Fruit fly (Drosophila melanogaster): ENCODE measurements around the gene glo.

The glo gene

DNA sequence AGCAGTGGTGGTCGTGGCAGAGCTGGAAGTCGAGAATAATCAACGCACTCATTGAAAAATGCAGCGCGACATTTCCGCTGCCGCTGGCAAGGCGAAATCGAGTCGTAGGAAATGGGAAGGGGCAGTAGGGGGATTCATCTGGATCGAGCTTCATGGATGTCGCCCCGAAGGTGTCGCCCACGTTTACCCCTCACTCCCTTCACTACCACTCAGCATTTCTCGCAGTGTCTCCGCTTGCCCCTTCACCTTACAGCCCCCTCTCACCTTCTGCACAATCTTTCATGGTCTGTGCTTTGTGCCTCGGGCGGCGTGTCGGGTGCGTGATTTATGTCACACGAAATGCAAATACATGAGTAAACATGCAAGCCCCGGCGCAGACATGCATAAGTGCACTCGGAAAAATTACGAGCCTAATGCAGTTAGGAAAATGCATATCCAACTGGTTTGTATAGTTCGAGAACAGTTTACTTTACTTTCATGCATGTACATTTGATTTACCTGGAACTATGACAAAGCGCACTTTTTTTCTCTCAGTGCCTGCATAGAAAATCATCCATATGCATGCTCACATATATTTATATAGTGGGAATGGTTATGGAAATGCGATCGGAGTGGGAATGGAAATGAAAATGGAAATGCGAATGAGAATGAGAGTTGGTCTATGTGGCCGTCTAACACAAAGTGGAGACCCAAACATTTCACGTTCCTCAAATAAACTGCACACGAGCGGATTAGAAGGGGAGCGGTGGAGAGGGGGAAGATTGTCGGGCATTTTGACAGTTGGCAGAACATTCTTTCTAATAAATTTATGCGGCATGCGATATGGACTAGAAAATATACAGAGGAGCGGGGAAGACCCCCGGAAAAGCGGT, 30.4 kb upstream of the glo start:
- peak; percentile 91 for TF ChIP-seq CG12605 (GFP tag; IDR thresholded peaks at IDR 0.05)
- TF ChIP-seq CG17806 (tag; optimal IDR thresholded peaks at IDR 0.05) = peak; percentile 85
- peak; percentile 84 for TF ChIP-seq CG8159 (tag; optimal IDR thresholded peaks at IDR 0.05)
- TF ChIP-seq gl (tag; optimal IDR thresholded peaks at IDR 0.05) = peak; percentile 64
- peak; percentile 40 for TF ChIP-seq Snoo (tag; optimal IDR thresholded peaks at IDR 0.05)
- TF ChIP-seq D1 (tag; optimal IDR thresholded peaks at IDR 0.05) = peak; percentile 28
- TF ChIP-seq Ets98B (GFP tag; IDR thresholded peaks at IDR 0.05) = peak; percentile 94
- TF ChIP-seq rn (GFP tag; IDR thresholded peaks at IDR 0.05) = peak; percentile 71
- TF ChIP-seq CG4496 (GFP tag; IDR thresholded peaks at IDR 0.05) = peak; percentile 94
- peak; percentile 77 for TF ChIP-seq CG34367 (tag; optimal IDR thresholded peaks at IDR 0.05)
- peak; percentile 47 for TF ChIP-seq CG13204 (GFP tag; optimal IDR thresholded peaks at IDR 0.05)
- TF ChIP-seq Pif1A (GFP tag; optimal IDR thresholded peaks at IDR 0.05) = peak; percentile 92
- peak; percentile 92 for TF ChIP-seq CG14655 (GFP tag; optimal IDR thresholded peaks at IDR 0.05)
- peak; percentile 88 for TF ChIP-seq Pif1B (GFP tag; optimal IDR thresholded peaks at IDR 0.05)
- peak; percentile 83 for TF ChIP-seq CG9948 (tag; optimal IDR thresholded peaks at IDR 0.05)
- peak; percentile 91 for TF ChIP-seq CG8301 (tag; optimal IDR thresholded peaks at IDR 0.05)
- TF ChIP-seq CG32121 (GFP tag; IDR thresholded peaks at IDR 0.05) = peak; percentile 92
- TF ChIP-seq fd96Ca (GFP tag; IDR thresholded peaks at IDR 0.05) = peak; percentile 96
- peak; percentile 1 for TF ChIP-seq EcR (GFP tag; optimal IDR thresholded peaks at IDR 0.05)
- TF ChIP-seq CG15710 (tag; optimal IDR thresholded peaks at IDR 0.05) = peak; percentile 80
- TF ChIP-seq CG10348 (GFP tag; IDR thresholded peaks at IDR 0.05) = peak; percentile 74

DNA sequence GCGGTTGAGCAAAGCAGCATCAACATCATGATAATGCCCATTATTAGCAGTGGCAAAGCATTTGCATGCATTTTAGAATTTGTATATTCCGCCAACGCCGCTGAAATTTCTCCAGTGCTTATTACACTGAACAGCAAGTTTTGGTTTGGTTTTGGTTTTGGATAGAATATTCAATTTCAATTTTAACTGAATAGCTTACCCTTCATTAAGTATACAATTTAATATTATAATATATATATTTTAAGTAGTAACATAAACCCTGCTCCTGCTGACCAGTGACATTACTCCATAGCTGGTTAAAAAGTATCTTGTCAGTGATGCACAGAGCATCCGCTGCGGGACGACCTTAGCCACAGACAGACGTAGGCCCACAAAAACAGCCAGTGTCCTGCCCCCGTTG, 28.2 kb upstream of the glo start:
- TF ChIP-seq Ets98B (GFP tag; IDR thresholded peaks at IDR 0.05) (peak; percentile 52), gl (tag; optimal IDR thresholded peaks at IDR 0.05) (no peak), CG32121 (GFP tag; IDR thresholded peaks at IDR 0.05) (no peak), CG17806 (tag; optimal IDR thresholded peaks at IDR 0.05) (peak; percentile 33), CG12605 (GFP tag; IDR thresholded peaks at IDR 0.05) (peak; percentile 55; the same call in 1 of the 2 replicates), CG9948 (tag; optimal IDR thresholded peaks at IDR 0.05) (peak; percentile 18), fd96Ca (GFP tag; IDR thresholded peaks at IDR 0.05) (0 out of 3 replicates have a peak, but pooled peaks have one; percentile 12), Pif1A (GFP tag; optimal IDR thresholded peaks at IDR 0.05) (no peak), CG10348 (GFP tag; IDR thresholded peaks at IDR 0.05) (no peak), CG14655 (GFP tag; optimal IDR thresholded peaks at IDR 0.05) (peak; percentile 43), Snoo (tag; optimal IDR thresholded peaks at IDR 0.05) (no peak), CG34367 (tag; optimal IDR thresholded peaks at IDR 0.05) (no peak), CG8159 (tag; optimal IDR thresholded peaks at IDR 0.05) (peak; percentile 46), CG15710 (tag; optimal IDR thresholded peaks at IDR 0.05) (peak; percentile 33), D1 (tag; optimal IDR thresholded peaks at IDR 0.05) (no peak), CG8301 (tag; optimal IDR thresholded peaks at IDR 0.05) (peak; percentile 33), CG13204 (GFP tag; optimal IDR thresholded peaks at IDR 0.05) (no peak), rn (GFP tag; IDR thresholded peaks at IDR 0.05) (no peak), CG4496 (GFP tag; IDR thresholded peaks at IDR 0.05) (peak; percentile 46; the same call in 1 of the 3 replicates), Pif1B (GFP tag; optimal IDR thresholded peaks at IDR 0.05) (no peak), EcR (GFP tag; optimal IDR thresholded peaks at IDR 0.05) (no peak)

DNA sequence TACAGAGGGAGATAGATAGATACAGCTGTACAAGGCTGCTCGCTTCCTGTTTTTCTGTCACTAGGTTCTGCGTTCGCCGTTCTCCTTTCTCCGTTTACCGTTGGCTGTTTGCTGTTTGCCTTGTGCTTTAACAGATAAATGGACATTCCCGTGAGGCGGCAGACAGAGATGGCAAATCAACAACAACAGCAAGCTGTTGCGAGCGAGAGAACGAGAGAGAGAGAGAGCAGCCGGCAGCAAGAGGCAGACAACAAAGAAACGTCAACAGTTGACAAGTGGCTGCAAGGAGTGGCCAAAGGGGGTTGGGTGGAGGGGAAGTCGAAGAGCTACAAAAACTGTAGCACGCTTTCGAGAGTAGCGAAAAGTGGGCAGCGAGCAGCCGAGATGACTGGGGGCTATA, 14.2 kb upstream of the glo start:
- TF ChIP-seq CG8301 (tag; optimal IDR thresholded peaks at IDR 0.05) (no peak), gl (tag; optimal IDR thresholded peaks at IDR 0.05) (no peak), rn (GFP tag; IDR thresholded peaks at IDR 0.05) (no peak), CG9948 (tag; optimal IDR thresholded peaks at IDR 0.05) (no peak), CG12605 (GFP tag; IDR thresholded peaks at IDR 0.05) (no peak), CG10348 (GFP tag; IDR thresholded peaks at IDR 0.05) (no peak), EcR (GFP tag; optimal IDR thresholded peaks at IDR 0.05) (peak; percentile 4), Ets98B (GFP tag; IDR thresholded peaks at IDR 0.05) (no peak), Pif1B (GFP tag; optimal IDR thresholded peaks at IDR 0.05) (no peak), CG34367 (tag; optimal IDR thresholded peaks at IDR 0.05) (no peak), CG4496 (GFP tag; IDR thresholded peaks at IDR 0.05) (peak; percentile 63; the same call in 2 of the 3 replicates), CG32121 (GFP tag; IDR thresholded peaks at IDR 0.05) (no peak), fd96Ca (GFP tag; IDR thresholded peaks at IDR 0.05) (no peak), CG13204 (GFP tag; optimal IDR thresholded peaks at IDR 0.05) (peak; percentile 5), CG8159 (tag; optimal IDR thresholded peaks at IDR 0.05) (no peak)

DNA sequence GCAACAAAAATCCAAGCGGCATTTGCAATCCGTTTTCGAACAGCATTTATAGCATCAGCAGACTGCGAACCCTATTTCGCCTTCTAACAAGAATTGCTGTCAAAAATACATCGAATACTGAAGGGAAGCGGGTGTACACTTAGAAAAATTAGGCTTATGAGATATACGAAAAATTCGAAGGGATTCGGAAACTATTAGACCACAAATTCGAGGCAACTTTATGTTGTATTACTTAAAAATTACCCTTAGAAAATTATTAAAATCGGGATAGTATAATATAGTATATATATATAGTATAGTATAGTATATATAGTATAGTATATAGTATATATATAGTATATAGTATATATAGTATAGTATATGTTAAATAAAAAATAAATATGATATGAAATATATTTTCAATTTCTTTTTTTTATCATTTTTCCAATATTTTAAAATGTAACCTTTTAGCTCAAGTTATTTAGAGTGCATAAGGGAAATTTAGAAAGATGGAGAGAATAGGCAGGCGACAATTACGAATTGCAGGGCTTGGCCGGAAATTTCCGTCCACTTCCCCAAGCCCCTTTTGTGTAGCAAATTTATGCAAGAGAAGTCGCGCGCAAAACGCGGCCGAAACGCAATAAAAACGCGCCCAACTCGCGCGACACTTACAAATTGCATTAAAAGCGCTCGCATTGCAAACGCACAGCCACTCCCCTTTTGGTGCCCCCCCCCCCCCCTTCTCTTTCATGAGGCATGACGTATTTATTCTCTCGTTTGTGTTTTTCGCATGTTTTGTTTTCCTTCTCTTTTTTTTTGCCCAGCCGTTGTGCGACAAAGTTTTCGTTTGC, 11.8 kb upstream of the glo start:
- TF ChIP-seq CG10348 (GFP tag; IDR thresholded peaks at IDR 0.05) = no peak
- TF ChIP-seq CG32121 (GFP tag; IDR thresholded peaks at IDR 0.05) = peak; percentile 37; the same call in 1 of the 2 replicates
- TF ChIP-seq CG9948 (tag; optimal IDR thresholded peaks at IDR 0.05) = no peak
- TF ChIP-seq Snoo (tag; optimal IDR thresholded peaks at IDR 0.05) = no peak
- TF ChIP-seq gl (tag; optimal IDR thresholded peaks at IDR 0.05) = no peak
- no peak for TF ChIP-seq EcR (GFP tag; optimal IDR thresholded peaks at IDR 0.05)
- TF ChIP-seq rn (GFP tag; IDR thresholded peaks at IDR 0.05) = no peak
- no peak for TF ChIP-seq CG13204 (GFP tag; optimal IDR thresholded peaks at IDR 0.05)
- no peak for TF ChIP-seq D1 (tag; optimal IDR thresholded peaks at IDR 0.05)
- no peak for TF ChIP-seq fd96Ca (GFP tag; IDR thresholded peaks at IDR 0.05)
- no peak for TF ChIP-seq CG17806 (tag; optimal IDR thresholded peaks at IDR 0.05)
- TF ChIP-seq CG14655 (GFP tag; optimal IDR thresholded peaks at IDR 0.05) = no peak
- TF ChIP-seq CG8301 (tag; optimal IDR thresholded peaks at IDR 0.05) = no peak
- 0 out of 3 replicates have a peak, but pooled peaks have one; percentile 26 for TF ChIP-seq CG4496 (GFP tag; IDR thresholded peaks at IDR 0.05)
- TF ChIP-seq Ets98B (GFP tag; IDR thresholded peaks at IDR 0.05) = peak; percentile 12; the same call in 1 of the 2 replicates
- TF ChIP-seq CG8159 (tag; optimal IDR thresholded peaks at IDR 0.05) = peak; percentile 31
- TF ChIP-seq CG15710 (tag; optimal IDR thresholded peaks at IDR 0.05) = no peak
- peak; percentile 22; the same call in 1 of the 2 replicates for TF ChIP-seq CG12605 (GFP tag; IDR thresholded peaks at IDR 0.05)
- TF ChIP-seq Pif1B (GFP tag; optimal IDR thresholded peaks at IDR 0.05) = no peak
- no peak for TF ChIP-seq CG34367 (tag; optimal IDR thresholded peaks at IDR 0.05)
- TF ChIP-seq Pif1A (GFP tag; optimal IDR thresholded peaks at IDR 0.05) = no peak

Measured in whole organism, pupa.